Worm (Caenorhabditis elegans): ENCODE measurements around the gene F01G10.10.
A peak's percentile ranks its signal among the peaks of the same experiment; 100 is the strongest.

ce11 chrIV:10222122-10222589 is 23.8 kb upstream of the F01G10.10 start, which contains the start of gene C24F3.2:
- TF ChIP-seq mab-5 (tag; optimal IDR thresholded peaks at IDR 0.05) (no peak), ceh-83 (GFP tag; optimal IDR thresholded peaks at IDR 0.05) (no peak), unc-39 (tag; optimal IDR thresholded peaks at IDR 0.05) (no peak), snpc-4 (tag; optimal IDR thresholded peaks at IDR 0.05) (no peak), elt-3 (tag; optimal IDR thresholded peaks at IDR 0.05) (no peak), elt-1 (tag; optimal IDR thresholded peaks at IDR 0.05; ENCODE audit: borderline replicate concordance, insufficient read depth) (no peak), pha-4 (tag; optimal IDR thresholded peaks at IDR 0.05) (no peak), lin-13 (tag; optimal IDR thresholded peaks at IDR 0.05) (no peak), flh-1 (GFP tag; optimal IDR thresholded peaks at IDR 0.05) (no peak), lsy-2 (tag; optimal IDR thresholded peaks at IDR 0.05) (peak; percentile 92), nhr-28 (tag; optimal IDR thresholded peaks at IDR 0.05) (no peak), sptf-1 (tag; optimal IDR thresholded peaks at IDR 0.05) (no peak)

Data from whole organism, mixed stage, embryonic.